Fruit fly (Drosophila melanogaster): ENCODE results near the gene Mic26-27.

Mic26-27 gene

dm6 chr3R:16098333-16099267, 48.1 kb downstream of the Mic26-27 start, which contains the start of the genes Mhcl and Akt:
Gene Mhcl, minus strand, starts transcription at chr3R:16098761.
Gene Akt, plus strand, starts transcription at chr3R:16099228.
- TF ChIP-seq CTCF (optimal IDR thresholded peaks at IDR 0.05) (peak in 1 of 2 experiments; percentile 40), CG8478 (optimal IDR thresholded peaks at IDR 0.05) (no peak)

dm6 chr3R:16097661-16098329, 48.9 kb downstream of the Mic26-27 start:
- no peak for TF ChIP-seq CG8478 (optimal IDR thresholded peaks at IDR 0.05)
- TF ChIP-seq CTCF (optimal IDR thresholded peaks at IDR 0.05) = no peak

DNA sequence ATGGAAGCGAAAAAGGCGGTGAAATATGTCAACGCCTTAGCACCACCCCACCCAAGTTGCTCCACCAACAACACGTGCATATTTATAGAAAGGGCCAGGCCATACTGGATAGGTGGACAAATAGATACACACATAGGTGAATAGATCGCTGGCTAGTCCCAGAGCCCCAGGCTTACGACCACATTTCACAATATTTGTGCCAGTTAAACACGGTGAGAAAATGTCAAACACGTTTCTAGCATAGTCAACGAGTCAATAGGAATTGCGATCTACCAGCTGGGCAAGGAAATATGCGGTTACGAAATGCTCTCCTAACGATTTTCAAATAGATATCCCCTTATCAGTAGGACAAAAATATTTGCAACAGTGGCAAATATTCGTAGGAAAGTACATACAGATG, 51.7 kb downstream of the Mic26-27 start:
- TF ChIP-seq CTCF (optimal IDR thresholded peaks at IDR 0.05) (no peak), CG8478 (optimal IDR thresholded peaks at IDR 0.05) (no peak)

Measured in S2 (cell line).